Worm (Caenorhabditis elegans): Measurements from ENCODE around the gene col-75.
A peak's percentile ranks its signal among the peaks of the same experiment; 100 is the strongest.

The col-75 gene

ce11 chrII:6413788-6414187, 12.3 kb upstream of the col-75 start:
- TF ChIP-seq pha-4 (tag; optimal IDR thresholded peaks at IDR 0.05) = peak; percentile 29
- TF ChIP-seq jun-1 (tag; optimal IDR thresholded peaks at IDR 0.05) = peak; percentile 49
- no peak for TF ChIP-seq nhr-76 (tag; optimal IDR thresholded peaks at IDR 0.05)
- TF ChIP-seq snpc-4 (tag; optimal IDR thresholded peaks at IDR 0.05) = no peak
- peak; percentile 70 for TF ChIP-seq pqm-1 (tag; optimal IDR thresholded peaks at IDR 0.05)
- TF ChIP-seq eor-1 (tag; optimal IDR thresholded peaks at IDR 0.05) = no peak
- no peak for TF ChIP-seq nhr-67 (tag; optimal IDR thresholded peaks at IDR 0.05)
- TF ChIP-seq fos-1 (tag; optimal IDR thresholded peaks at IDR 0.05) = no peak
- no peak for TF ChIP-seq nhr-11 (tag; optimal IDR thresholded peaks at IDR 0.05)
- no peak for TF ChIP-seq nhr-12 (tag; optimal IDR thresholded peaks at IDR 0.05)
- no peak for TF ChIP-seq sea-2 (GFP tag; optimal IDR thresholded peaks at IDR 0.05)
- no peak for TF ChIP-seq mdl-1 (tag; optimal IDR thresholded peaks at IDR 0.05)
- TF ChIP-seq elt-3 (tag; optimal IDR thresholded peaks at IDR 0.05) = no peak
- TF ChIP-seq elt-2 (tag; optimal IDR thresholded peaks at IDR 0.05) = peak; percentile 98
- TF ChIP-seq ceh-9 (tag; optimal IDR thresholded peaks at IDR 0.05) = no peak

ce11 chrII:6417999-6418398, 8.1 kb upstream of the col-75 start:
- TF ChIP-seq nhr-237 (tag; optimal IDR thresholded peaks at IDR 0.05) = no peak
- TF ChIP-seq egl-27 (tag; optimal IDR thresholded peaks at IDR 0.05) = no peak
- no peak for TF ChIP-seq sea-2 (GFP tag; optimal IDR thresholded peaks at IDR 0.05)
- TF ChIP-seq nfya-1 (tag; optimal IDR thresholded peaks at IDR 0.05; ENCODE audit: insufficient read depth) = no peak
- TF ChIP-seq eor-1 (tag; optimal IDR thresholded peaks at IDR 0.05) = no peak
- TF ChIP-seq ztf-4 (tag; optimal IDR thresholded peaks at IDR 0.05) = no peak

- no peak for TF ChIP-seq R02D3.7 (tag; optimal IDR thresholded peaks at IDR 0.05)
- TF ChIP-seq elt-1 (tag; optimal IDR thresholded peaks at IDR 0.05) = peak; percentile 66
- TF ChIP-seq nhr-25 (tag; optimal IDR thresholded peaks at IDR 0.05) = peak; percentile 76
These were observed 6.9 kb upstream of the col-75 start for ce11 chrII:6419163-6419562.

ce11 chrII:6422812-6423211, 3.3 kb upstream of the col-75 start, which contains the start of gene K03H9.3:
Gene K03H9.3, plus strand, starts transcription at chrII:6423112.
- TF ChIP-seq ztf-11 (tag; optimal IDR thresholded peaks at IDR 0.05) = no peak
- no peak for TF ChIP-seq aly-2 (tag; optimal IDR thresholded peaks at IDR 0.05)
- no peak for TF ChIP-seq mml-1 (tag; optimal IDR thresholded peaks at IDR 0.05)
- TF ChIP-seq elt-3 (tag; optimal IDR thresholded peaks at IDR 0.05) = no peak
- TF ChIP-seq lin-15B (tag; optimal IDR thresholded peaks at IDR 0.05) = no peak
- no peak for TF ChIP-seq ceh-82 (tag; optimal IDR thresholded peaks at IDR 0.05)
- no peak for TF ChIP-seq nhr-43 (tag; optimal IDR thresholded peaks at IDR 0.05; ENCODE audit: poor library complexity, severe bottlenecking)
- TF ChIP-seq nhr-25 (tag; optimal IDR thresholded peaks at IDR 0.05) = no peak
- TF ChIP-seq skn-1 (tag; optimal IDR thresholded peaks at IDR 0.05) = no peak
- TF ChIP-seq ceh-16 (tag; optimal IDR thresholded peaks at IDR 0.05) = no peak

ce11 chrII:6436845-6437244, 10.8 kb downstream of the col-75 start:
- no peak for TF ChIP-seq pha-4 (tag; optimal IDR thresholded peaks at IDR 0.05)
- no peak for TF ChIP-seq nhr-28 (tag; optimal IDR thresholded peaks at IDR 0.05)
- TF ChIP-seq unc-62 (GFP tag; optimal IDR thresholded peaks at IDR 0.05) = no peak
- TF ChIP-seq ceh-16 (tag; optimal IDR thresholded peaks at IDR 0.05) = no peak
- no peak for TF ChIP-seq zag-1 (tag; optimal IDR thresholded peaks at IDR 0.05)
- TF ChIP-seq tbx-2 (tag; optimal IDR thresholded peaks at IDR 0.05) = no peak
- TF ChIP-seq fos-1 (tag; optimal IDR thresholded peaks at IDR 0.05) = no peak
- TF ChIP-seq sea-2 (GFP tag; optimal IDR thresholded peaks at IDR 0.05) = no peak
- no peak for TF ChIP-seq nhr-67 (tag; optimal IDR thresholded peaks at IDR 0.05)
- TF ChIP-seq ama-1 (optimal IDR thresholded peaks at IDR 0.05) = no peak
- TF ChIP-seq nfya-1 (tag; optimal IDR thresholded peaks at IDR 0.05; ENCODE audit: insufficient read depth) = no peak
- TF ChIP-seq nhr-43 (tag; optimal IDR thresholded peaks at IDR 0.05; ENCODE audit: poor library complexity, severe bottlenecking) = no peak
- TF ChIP-seq aly-2 (tag; optimal IDR thresholded peaks at IDR 0.05) = no peak
- TF ChIP-seq unc-39 (tag; optimal IDR thresholded peaks at IDR 0.05) = no peak
